Fruit fly (Drosophila melanogaster) whole organism, wandering third instar larva: ENCODE results near the gene Or10a.

ENCODE experiments used
- Hr78 ChIP-seq: fragments of >200 bp; optimal IDR thresholded peaks from 2 replicates; lab custom pipeline; 2017; ENCODE audit warnings: missing biosample characterization, missing genetic modification characterization
- br ChIP-seq: fragments of 200-800 bp; sonication (Bioruptor generic); optimal IDR thresholded peaks from 2 replicates; lab custom pipeline; 2016; ENCODE audit warnings: missing biosample characterization, missing genetic modification characterization

- TF ChIP-seq Hr78: no peak
- no peak for TF ChIP-seq br (GFP tag; lab: Kevin White, UChicago)
Measured at dm6 chrX:11384023-11384444, 33.2 kb downstream of the Or10a start.
